Worm (Caenorhabditis elegans) whole organism, young adult: Measurements from ENCODE around the gene C16C8.10.

Experiments
- F10E7.11 ChIP-seq: sonication (generic microtip); optimal IDR thresholded peaks from 2 replicates; lab custom pipeline; 2017; ENCODE audit warnings: mild to moderate bottlenecking, missing genetic modification characterization, moderate library complexity, missing compliant biosample characterization
- F23B12.7 ChIP-seq: sonication (generic microtip); optimal IDR thresholded peaks from 2 replicates; lab custom pipeline; 2017; ENCODE audit warnings: missing genetic modification characterization, mild to moderate bottlenecking, missing compliant biosample characterization, antibody characterized with exemption, moderate library complexity; ENCODE audit not compliant: insufficient read depth
- F33H1.4 ChIP-seq: fragments of 200-800 bp; sonication (Bioruptor generic); IDR thresholded peaks from 2 replicates; pipeline ENCODE4 v1.3.6; 2022; ENCODE audit warnings: missing genetic modification reagents, missing genetic modification characterization, missing compliant biosample characterization
- F55B11.4 ChIP-seq: sonication (generic microtip); optimal IDR thresholded peaks from 2 replicates; lab custom pipeline; 2016; ENCODE audit warnings: missing compliant biosample characterization, missing genetic modification characterization, borderline replicate concordance; ENCODE audit not compliant: insufficient read depth
- F57A8.1 ChIP-seq: fragments of 200-800 bp; sonication (Bioruptor generic); optimal IDR thresholded peaks from 2 replicates; lab custom pipeline; 2018; ENCODE audit warnings: mild to moderate bottlenecking, missing genetic modification characterization, moderate library complexity, missing compliant biosample characterization
- K12H6.12 ChIP-seq: fragments of 200-800 bp; sonication (Bioruptor generic); optimal IDR thresholded peaks from 2 replicates; lab custom pipeline; 2018; ENCODE audit warnings: mild to moderate bottlenecking, missing genetic modification characterization, missing compliant biosample characterization
- T07F8.4 ChIP-seq: sonication (generic microtip); optimal IDR thresholded peaks from 2 replicates; lab custom pipeline; 2016; ENCODE audit warnings: mild to moderate bottlenecking, missing genetic modification characterization, moderate library complexity, missing compliant biosample characterization
- T26A5.8 ChIP-seq: sonication (generic microtip); optimal IDR thresholded peaks from 2 replicates; lab custom pipeline; 2016; ENCODE audit warnings: missing genetic modification characterization, missing compliant biosample characterization
- Y53G8AR.9 ChIP-seq: fragments of 200-800 bp; sonication (Bioruptor generic); conservative IDR thresholded peaks from 2 replicates; pipeline ENCODE4 v1.3.6; 2022; ENCODE audit warnings: missing genetic modification reagents, missing genetic modification characterization, missing compliant biosample characterization
- Y56A3A.18 ChIP-seq: fragments of 200-800 bp; sonication (Bioruptor generic); IDR thresholded peaks from 2 replicates; pipeline ENCODE4 v1.3.6; 2022; ENCODE audit warnings: missing genetic modification reagents, missing genetic modification characterization, missing compliant biosample characterization
- ZK185.1 ChIP-seq: sonication (generic microtip); optimal IDR thresholded peaks from 2 replicates; lab custom pipeline; 2016; ENCODE audit warnings: mild to moderate bottlenecking, missing genetic modification characterization, missing compliant biosample characterization; ENCODE audit not compliant: poor library complexity, severe bottlenecking
- akir-1 ChIP-seq: fragments of 200-800 bp; sonication (Bioruptor generic); optimal IDR thresholded peaks from 2 replicates; lab custom pipeline; 2018; ENCODE audit warnings: mild to moderate bottlenecking, missing genetic modification characterization, moderate library complexity, missing compliant biosample characterization
- athp-1 ChIP-seq: sonication (generic microtip); optimal IDR thresholded peaks from 2 replicates; lab custom pipeline; 2017; ENCODE audit warnings: mild to moderate bottlenecking, missing genetic modification characterization, missing compliant biosample characterization
- attf-6 ChIP-seq: fragments of 200-800 bp; sonication (Bioruptor generic); IDR thresholded peaks from 2 replicates; pipeline ENCODE4 v1.3.6; 2022; ENCODE audit warnings: missing genetic modification reagents, missing genetic modification characterization, missing compliant biosample characterization
- bed-1 ChIP-seq: fragments of 200-800 bp; sonication (Bioruptor generic); IDR thresholded peaks from 2 replicates; pipeline ENCODE4 v1.3.6; 2022; ENCODE audit warnings: missing genetic modification reagents, missing genetic modification characterization, missing compliant biosample characterization
- cebp-2 ChIP-seq: fragments of 200-800 bp; sonication (Bioruptor generic); IDR thresholded peaks from 2 replicates; pipeline ENCODE4 v1.3.6; 2022; ENCODE audit warnings: missing genetic modification characterization, missing compliant biosample characterization
- ceh-100 ChIP-seq: fragments of 200-800 bp; sonication (Bioruptor generic); IDR thresholded peaks from 2 replicates; pipeline ENCODE4 v1.3.6; 2022; ENCODE audit warnings: missing genetic modification reagents, missing genetic modification characterization, missing compliant biosample characterization
- ceh-27 ChIP-seq: fragments of 200-800 bp; sonication (Bioruptor generic); optimal IDR thresholded peaks from 2 replicates; lab custom pipeline; 2018; ENCODE audit warnings: mild to moderate bottlenecking, missing genetic modification characterization, moderate library complexity, missing compliant biosample characterization
- ceh-58 ChIP-seq: fragments of 200-800 bp; sonication (Bioruptor generic); IDR thresholded peaks from 2 replicates; pipeline ENCODE4 v1.3.6; 2022; ENCODE audit warnings: missing genetic modification characterization, missing compliant biosample characterization
- chd-7 ChIP-seq: sonication (generic microtip); optimal IDR thresholded peaks from 2 replicates; lab custom pipeline; 2016; ENCODE audit warnings: mild to moderate bottlenecking, missing genetic modification characterization, moderate library complexity, missing compliant biosample characterization
- efl-1 ChIP-seq: fragments of 150-350 bp; optimal IDR thresholded peaks from 2 replicates; lab custom pipeline; 2014; ENCODE audit warnings: missing biosample characterization, missing genetic modification reagents, missing genetic modification characterization
- egl-18 ChIP-seq: fragments of 200-800 bp; sonication (Bioruptor generic); IDR thresholded peaks from 2 replicates; pipeline ENCODE4 v1.3.6; 2022; ENCODE audit warnings: missing genetic modification reagents, missing genetic modification characterization, missing compliant biosample characterization
- ets-4 ChIP-seq: fragments of 200-800 bp; sonication (Bioruptor generic); optimal IDR thresholded peaks from 2 replicates; lab custom pipeline; 2018; ENCODE audit warnings: mild to moderate bottlenecking, missing genetic modification characterization, missing compliant biosample characterization
- gei-17 ChIP-seq: fragments of 200-800 bp; sonication (Bioruptor generic); optimal IDR thresholded peaks from 2 replicates; lab custom pipeline; 2018; ENCODE audit warnings: mild to moderate bottlenecking, missing genetic modification characterization, missing compliant biosample characterization
- lin-35 ChIP-seq, 3 experiments: fragments of 150-350 bp in 2 of 3; sonication (generic microtip) in 1 of 3; optimal IDR thresholded peaks; 2 replicates each; lab custom pipeline; 2014 to 2018; ENCODE audit warnings: missing biosample characterization in 3 of 3, missing genetic modification characterization in 3 of 3, missing genetic modification reagents in 3 of 3
- lin-40 ChIP-seq: sonication (generic microtip); optimal IDR thresholded peaks from 2 replicates; lab custom pipeline; 2016; ENCODE audit warnings: missing genetic modification characterization, mild to moderate bottlenecking, missing compliant biosample characterization, missing genotype, missing genetic modification reagents
- lin-54 ChIP-seq: fragments of 200-800 bp; sonication (Bioruptor generic); optimal IDR thresholded peaks from 2 replicates; lab custom pipeline; 2018; ENCODE audit warnings: mild to moderate bottlenecking, missing genetic modification characterization, missing compliant biosample characterization
- lsl-1 ChIP-seq: fragments of 200-800 bp; sonication (Bioruptor generic); optimal IDR thresholded peaks from 2 replicates; lab custom pipeline; 2018; ENCODE audit warnings: mild to moderate bottlenecking, missing genetic modification characterization, moderate library complexity, missing compliant biosample characterization
- lsy-27 ChIP-seq: sonication (generic microtip); optimal IDR thresholded peaks from 2 replicates; lab custom pipeline; 2017; ENCODE audit warnings: missing genetic modification characterization, mild to moderate bottlenecking, missing compliant biosample characterization, antibody characterized with exemption, missing genotype, borderline replicate concordance; ENCODE audit not compliant: insufficient read depth
- madf-3 ChIP-seq: fragments of 200-800 bp; sonication (Bioruptor generic); IDR thresholded peaks from 2 replicates; pipeline ENCODE4 v1.3.6; 2022; ENCODE audit warnings: missing genetic modification reagents, missing genetic modification characterization, missing compliant biosample characterization
- nfya-2 ChIP-seq: fragments of 200-800 bp; sonication (Bioruptor generic); IDR thresholded peaks from 2 replicates; pipeline ENCODE4 v1.3.6; 2022; ENCODE audit warnings: missing genetic modification reagents, missing genetic modification characterization, missing compliant biosample characterization
- nfyb-1 ChIP-seq: fragments of 200-800 bp; sonication (Bioruptor generic); IDR thresholded peaks from 2 replicates; pipeline ENCODE4 v1.3.6; 2022; ENCODE audit warnings: missing genetic modification reagents, missing genetic modification characterization, missing compliant biosample characterization
- nhr-120 ChIP-seq: fragments of 200-800 bp; sonication (Bioruptor generic); IDR thresholded peaks from 2 replicates; pipeline ENCODE4 v1.3.6; 2022; ENCODE audit warnings: missing genetic modification characterization, missing compliant biosample characterization
- nhr-27 ChIP-seq: fragments of 200-800 bp; sonication (Bioruptor generic); optimal IDR thresholded peaks from 2 replicates; lab custom pipeline; 2018; ENCODE audit warnings: mild to moderate bottlenecking, missing genetic modification characterization, moderate library complexity, missing compliant biosample characterization
- nhr-90 ChIP-seq: sonication (generic microtip); optimal IDR thresholded peaks from 2 replicates; lab custom pipeline; 2016; ENCODE audit warnings: missing genotype, mild to moderate bottlenecking, missing genetic modification characterization, missing compliant biosample characterization
- pbrm-1 ChIP-seq: fragments of 200-800 bp; sonication (Bioruptor generic); IDR thresholded peaks from 2 replicates; pipeline ENCODE4 v1.3.6; 2022; ENCODE audit warnings: missing genetic modification reagents, missing genetic modification characterization, missing compliant biosample characterization
- sdz-38 ChIP-seq: sonication (generic microtip); optimal IDR thresholded peaks from 2 replicates; lab custom pipeline; 2016; ENCODE audit warnings: missing genotype, missing genetic modification characterization, missing compliant biosample characterization
- sea-2 ChIP-seq: fragments of 200-800 bp; sonication (Bioruptor generic); IDR thresholded peaks from 2 replicates; pipeline ENCODE4 v1.3.6; 2022; ENCODE audit warnings: missing genetic modification characterization, missing compliant biosample characterization
- snpc-4 ChIP-seq, 5 experiments: fragments of 150-350 bp in 1 of 5; sonication (generic microtip) in 4 of 5; optimal IDR thresholded peaks; 2 replicates each; lab custom pipeline; 2014 to 2018; ENCODE audit warnings: missing genetic modification characterization in 5 of 5, missing biosample characterization in 3 of 5, antibody characterized with exemption in 2 of 5, mild to moderate bottlenecking in 2 of 5, missing compliant biosample characterization in 2 of 5, missing genotype in 2 of 5, moderate library complexity in 2 of 5, missing genetic modification reagents in 1 of 5
- somi-1 ChIP-seq: fragments of 200-800 bp; sonication (Bioruptor generic); optimal IDR thresholded peaks from 2 replicates; lab custom pipeline; 2018; ENCODE audit warnings: mild to moderate bottlenecking, missing genetic modification characterization, missing compliant biosample characterization
- tbp1 ChIP-seq: fragments of 200-800 bp; sonication (Bioruptor generic); optimal IDR thresholded peaks from 2 replicates; lab custom pipeline; 2018; ENCODE audit warnings: mild to moderate bottlenecking, missing genetic modification characterization, missing compliant biosample characterization
- tbx-9 ChIP-seq: sonication (generic microtip); optimal IDR thresholded peaks from 2 replicates; lab custom pipeline; 2016; ENCODE audit warnings: borderline replicate concordance, missing genetic modification characterization, inconsistent platforms, missing compliant biosample characterization
- tlf-1 ChIP-seq: fragments of 200-800 bp; sonication (Bioruptor generic); optimal IDR thresholded peaks from 2 replicates; lab custom pipeline; 2018; ENCODE audit warnings: mild to moderate bottlenecking, missing genetic modification characterization, missing compliant biosample characterization
- unc-130 ChIP-seq: sonication (generic microtip); optimal IDR thresholded peaks from 2 replicates; lab custom pipeline; 2016; ENCODE audit warnings: missing genetic modification reagents, missing genetic modification characterization, missing compliant biosample characterization
- ztf-25 ChIP-seq: fragments of 200-800 bp; sonication (Bioruptor generic); IDR thresholded peaks from 2 replicates; pipeline ENCODE4 v1.3.6; 2022; ENCODE audit warnings: missing genetic modification reagents, missing genetic modification characterization, missing compliant biosample characterization
- ztf-6 ChIP-seq: fragments of 200-800 bp; sonication (Bioruptor generic); IDR thresholded peaks from 2 replicates; pipeline ENCODE4 v1.3.6; 2022; ENCODE audit warnings: missing genetic modification reagents, missing genetic modification characterization, missing compliant biosample characterization

The C16C8.10 gene

ce11 chrII:3439244-3439698, 25.2 kb downstream of the C16C8.10 start (continued):
- TF ChIP-seq nfya-2 (GFP tag; lab: Robert Waterston, UW): no peak
- TF ChIP-seq bed-1: no peak
- no peak for TF ChIP-seq egl-18 (GFP tag; lab: Robert Waterston, UW)
- TF ChIP-seq ceh-27 (GFP tag; lab: Kevin White, UChicago): peak; percentile 48
- peak; percentile 52 for TF ChIP-seq T26A5.8 (tag; lab: Kevin White, UChicago)
- TF ChIP-seq attf-6: 0 out of 2 replicates have a peak, but pooled peaks have one; percentile 39
- peak; percentile 65 for TF ChIP-seq F10E7.11 (tag; lab: Kevin White, UChicago)
- peak; percentile 97 for TF ChIP-seq tbp1 (GFP tag; lab: Kevin White, UChicago)
- TF ChIP-seq lin-35 (GFP tag; optimal IDR thresholded peaks at IDR 0.05; lab: Kevin White, UChicago): peak in 1 of 3 experiments; percentile 39
- TF ChIP-seq athp-1: peak; percentile 74
- peak; percentile 59 for TF ChIP-seq lin-54 (GFP tag; lab: Kevin White, UChicago)
- no peak for TF ChIP-seq sea-2 (GFP tag; lab: Robert Waterston, UW)
- peak; percentile 81 for TF ChIP-seq F57A8.1
- peak; percentile 88 for TF ChIP-seq nfyb-1 (GFP tag; lab: Robert Waterston, UW)
- TF ChIP-seq Y53G8AR.9 (GFP tag; lab: Robert Waterston, UW): peak; percentile 73; the same call in 1 of the 2 replicates
- peak; percentile 80 for TF ChIP-seq T07F8.4
- no peak for TF ChIP-seq madf-3 (GFP tag; lab: Robert Waterston, UW)
- TF ChIP-seq chd-7 (tag; lab: Kevin White, UChicago): peak; percentile 70
- TF ChIP-seq tlf-1: peak; percentile 27
- TF ChIP-seq tbx-9: no peak
- 0 out of 2 replicates have a peak, but pooled peaks have one; percentile 46 for TF ChIP-seq cebp-2
- TF ChIP-seq nhr-90 (tag; lab: Kevin White, UChicago): peak; percentile 92
- TF ChIP-seq pbrm-1 (GFP tag; lab: Robert Waterston, UW): peak; percentile 81
- no peak for TF ChIP-seq efl-1 (GFP tag; lab: Kevin White, UChicago)
- TF ChIP-seq Y56A3A.18 (GFP tag; lab: Robert Waterston, UW): peak; percentile 87
- peak; percentile 44 for TF ChIP-seq K12H6.12 (tag; lab: Kevin White, UChicago)
- peak; percentile 46 for TF ChIP-seq gei-17 (GFP tag; lab: Kevin White, UChicago)
- TF ChIP-seq ceh-58: 0 out of 2 replicates have a peak, but pooled peaks have one; percentile 54
- TF ChIP-seq sdz-38 (tag; lab: Kevin White, UChicago): no peak
- TF ChIP-seq F55B11.4 (tag; lab: Kevin White, UChicago): no peak
- no peak for TF ChIP-seq ztf-6
- no peak for TF ChIP-seq ZK185.1 (tag; lab: Kevin White, UChicago)
- peak; percentile 19 for TF ChIP-seq unc-130 (GFP tag; lab: Kevin White, UChicago)
- TF ChIP-seq F23B12.7 (tag; lab: Kevin White, UChicago): no peak
- TF ChIP-seq ztf-25 (GFP tag; lab: Robert Waterston, UW): peak; percentile 60; the same call in 1 of the 2 replicates
- TF ChIP-seq ets-4 (GFP tag; lab: Kevin White, UChicago): peak; percentile 33
- TF ChIP-seq akir-1 (GFP tag; lab: Kevin White, UChicago): no peak
- 0 out of 2 replicates have a peak, but pooled peaks have one; percentile 32 for TF ChIP-seq F33H1.4 (GFP tag; lab: Robert Waterston, UW)
- TF ChIP-seq lsy-27 (tag; lab: Kevin White, UChicago): no peak
- TF ChIP-seq ceh-100 (GFP tag; lab: Robert Waterston, UW): peak; percentile 57; the same call in 1 of the 2 replicates
- peak; percentile 69 for TF ChIP-seq nhr-27 (tag; lab: Kevin White, UChicago)
- TF ChIP-seq snpc-4 (GFP tag; optimal IDR thresholded peaks at IDR 0.05; lab: Kevin White, UChicago): peak; percentile 58
- peak in 3 of 4 experiments; percentile 47 to 66 (median 60) for TF ChIP-seq snpc-4 (tag; optimal IDR thresholded peaks at IDR 0.05; lab: Kevin White, UChicago)
- TF ChIP-seq nhr-120 (GFP tag; lab: Robert Waterston, UW): 0 out of 2 replicates have a peak, but pooled peaks have one; percentile 79
- TF ChIP-seq somi-1: peak; percentile 68
- peak; percentile 65 for TF ChIP-seq lsl-1
- TF ChIP-seq lin-40 (tag; lab: Kevin White, UChicago): no peak
